Fruit fly (Drosophila melanogaster) whole organism, embryonic: Measurements from ENCODE around the gene elB.
A peak's percentile ranks its signal among the peaks of the same experiment; 100 is the strongest.

Source experiments
- Atf-2 ChIP-seq: fragments of 200-800 bp; sonication (Bioruptor generic); optimal IDR thresholded peaks from 2 replicates; lab custom pipeline; 2016; ENCODE audit warnings: missing biosample characterization, missing genetic modification characterization
- Bdp1 ChIP-seq: fragments of 200-800 bp; sonication (Bioruptor generic); optimal IDR thresholded peaks from 3 replicates; lab custom pipeline; 2016; ENCODE audit warnings: missing biosample characterization, missing genetic modification characterization
- BtbVII ChIP-seq: fragments of 200-800 bp; sonication (Bioruptor generic); optimal IDR thresholded peaks from 3 replicates; lab custom pipeline; 2017; ENCODE audit warnings: missing biosample characterization, mild to moderate bottlenecking, missing genetic modification characterization
- CG11456 ChIP-seq: fragments of 200-800 bp; sonication (Bioruptor generic); IDR thresholded peaks from 3 replicates; pipeline ENCODE4 v1.3.6; 2022; ENCODE audit warnings: missing biosample characterization, missing genetic modification characterization
- CG13123 ChIP-seq: fragments of 200-800 bp; sonication (Bioruptor generic); optimal IDR thresholded peaks from 2 replicates; lab custom pipeline; 2016; ENCODE audit warnings: missing biosample characterization, missing genetic modification characterization
- CG13296 ChIP-seq: fragments of 200-800 bp; sonication (Bioruptor generic); optimal IDR thresholded peaks from 3 replicates; lab custom pipeline; 2018; ENCODE audit warnings: missing biosample characterization, mild to moderate bottlenecking, missing genetic modification characterization
- CG15514 ChIP-seq: fragments of 200-800 bp; sonication (Bioruptor generic); optimal IDR thresholded peaks from 3 replicates; lab custom pipeline; 2017; ENCODE audit warnings: missing biosample characterization, missing genetic modification characterization, mild to moderate bottlenecking, moderate library complexity, missing genetic modification reagents
- CG1647 ChIP-seq: fragments of 200-800 bp; sonication (Bioruptor generic); optimal IDR thresholded peaks from 3 replicates; lab custom pipeline; 2016; ENCODE audit warnings: missing biosample characterization, missing genetic modification characterization
- CG18599 ChIP-seq: fragments of 200-800 bp; sonication (Bioruptor generic); optimal IDR thresholded peaks from 3 replicates; lab custom pipeline; 2017; ENCODE audit warnings: missing biosample characterization, missing genetic modification characterization, mild to moderate bottlenecking, moderate library complexity, missing genetic modification reagents
- CG2199 ChIP-seq: fragments of 200-800 bp; sonication (Bioruptor generic); IDR thresholded peaks from 3 replicates; pipeline ENCODE4 v1.3.6; 2022; ENCODE audit warnings: missing biosample characterization, missing genetic modification characterization
- CG2875 ChIP-seq: fragments of 200-800 bp; sonication (Bioruptor generic); optimal IDR thresholded peaks from 2 replicates; lab custom pipeline; 2017; ENCODE audit warnings: missing biosample characterization, mild to moderate bottlenecking, missing genetic modification characterization, missing genetic modification reagents
- CG31365 ChIP-seq: fragments of 200-800 bp; sonication (Bioruptor generic); optimal IDR thresholded peaks from 2 replicates; lab custom pipeline; 2018; ENCODE audit warnings: missing biosample characterization, mild to moderate bottlenecking, missing genetic modification characterization
- CG3847 ChIP-seq: fragments of 200-800 bp; sonication (Bioruptor generic); IDR thresholded peaks from 2 replicates; pipeline ENCODE4 v1.3.6; 2022; ENCODE audit warnings: missing biosample characterization, missing genetic modification characterization
- CG4707 ChIP-seq: fragments of 200-800 bp; sonication (Bioruptor generic); optimal IDR thresholded peaks from 2 replicates; lab custom pipeline; 2018; ENCODE audit warnings: missing biosample characterization, mild to moderate bottlenecking, missing genetic modification characterization, moderate library complexity
- CG6683 ChIP-seq: fragments of 200-800 bp; sonication (Bioruptor generic); optimal IDR thresholded peaks from 2 replicates; lab custom pipeline; 2017; ENCODE audit warnings: missing biosample characterization, mild to moderate bottlenecking, missing genetic modification characterization, missing genetic modification reagents
- CG7928 ChIP-seq: fragments of 200-800 bp; sonication (Bioruptor generic); optimal IDR thresholded peaks from 2 replicates; lab custom pipeline; 2017; ENCODE audit warnings: missing biosample characterization, mild to moderate bottlenecking, missing genetic modification characterization
- CG7963 ChIP-seq: fragments of 200-800 bp; sonication (Bioruptor generic); IDR thresholded peaks from 3 replicates; pipeline ENCODE4 v1.3.6; 2022; ENCODE audit warnings: missing biosample characterization, missing genetic modification characterization; ENCODE audit not compliant: partially characterized antibody
- CG9215 ChIP-seq: fragments of 200-800 bp; sonication (Bioruptor generic); IDR thresholded peaks from 2 replicates; pipeline ENCODE4 v1.3.6; 2022; ENCODE audit warnings: missing biosample characterization, missing genetic modification characterization
- Fer1 ChIP-seq: fragments of 200-800 bp; sonication (Bioruptor generic); optimal IDR thresholded peaks from 2 replicates; lab custom pipeline; 2017; ENCODE audit warnings: missing biosample characterization, mild to moderate bottlenecking, missing genetic modification characterization
- Hand ChIP-seq: fragments of 200-800 bp; sonication (Bioruptor generic); optimal IDR thresholded peaks from 2 replicates; lab custom pipeline; 2017; ENCODE audit warnings: mild to moderate bottlenecking, missing biosample characterization, missing genetic modification reagents, missing genetic modification characterization
- HmgZ ChIP-seq: fragments of 200-800 bp; sonication (Bioruptor generic); optimal IDR thresholded peaks from 2 replicates; lab custom pipeline; 2018; ENCODE audit warnings: missing biosample characterization, mild to moderate bottlenecking, missing genetic modification characterization
- MESR4 ChIP-seq: fragments of 200-800 bp; sonication (Bioruptor generic); optimal IDR thresholded peaks from 2 replicates; lab custom pipeline; 2018; ENCODE audit warnings: missing biosample characterization, mild to moderate bottlenecking, missing genetic modification characterization, moderate library complexity
- MTF-1 ChIP-seq: fragments of 200-800 bp; sonication (Bioruptor generic); optimal IDR thresholded peaks from 2 replicates; lab custom pipeline; 2018; ENCODE audit warnings: missing biosample characterization, mild to moderate bottlenecking, missing genetic modification characterization, borderline replicate concordance
- Meics ChIP-seq: fragments of 200-800 bp; sonication (Bioruptor generic); optimal IDR thresholded peaks from 2 replicates; lab custom pipeline; 2017; ENCODE audit warnings: missing biosample characterization, mild to moderate bottlenecking, missing genetic modification characterization
- NC2β ChIP-seq: fragments of 200-800 bp; sonication (Bioruptor generic); optimal IDR thresholded peaks from 2 replicates; lab custom pipeline; 2016; ENCODE audit warnings: missing biosample characterization, missing genetic modification characterization
- NFAT ChIP-seq: fragments of 200-800 bp; sonication (Bioruptor generic); IDR thresholded peaks from 2 replicates; pipeline ENCODE4 v1.3.6; 2022; ENCODE audit warnings: missing biosample characterization, missing genetic modification characterization
- NfI ChIP-seq: fragments of 200-800 bp; sonication (Bioruptor generic); optimal IDR thresholded peaks from 3 replicates; lab custom pipeline; 2018; ENCODE audit warnings: missing biosample characterization, mild to moderate bottlenecking, missing genetic modification characterization, moderate library complexity
- Sin3A ChIP-seq: fragments of >200 bp; optimal IDR thresholded peaks from 2 replicates; lab custom pipeline; 2018
- Spps ChIP-seq: fragments of 200-800 bp; sonication (Bioruptor generic); optimal IDR thresholded peaks from 2 replicates; lab custom pipeline; 2018; ENCODE audit warnings: missing biosample characterization, mild to moderate bottlenecking, missing genetic modification characterization
- ac ChIP-seq: fragments of 200-800 bp; sonication (Bioruptor generic); optimal IDR thresholded peaks from 3 replicates; lab custom pipeline; 2017; ENCODE audit warnings: missing biosample characterization, mild to moderate bottlenecking, missing genetic modification characterization
- ase ChIP-seq: fragments of 200-800 bp; sonication (Bioruptor generic); IDR thresholded peaks from 3 replicates; pipeline ENCODE4 v1.3.6; 2022; ENCODE audit warnings: missing biosample characterization, missing genetic modification characterization
- ash1 ChIP-seq: fragments of 200-800 bp; sonication (Bioruptor generic); optimal IDR thresholded peaks from 2 replicates; lab custom pipeline; 2018; ENCODE audit warnings: missing biosample characterization, mild to moderate bottlenecking, missing genetic modification characterization
- dati ChIP-seq: fragments of 200-800 bp; sonication (Bioruptor generic); IDR thresholded peaks from 2 replicates; pipeline ENCODE4 v1.3.6; 2022; ENCODE audit warnings: missing biosample characterization, missing genetic modification characterization
- gce ChIP-seq: fragments of 200-800 bp; sonication (Bioruptor generic); IDR thresholded peaks from 3 replicates; pipeline ENCODE4 v1.3.6; 2022; ENCODE audit warnings: missing biosample characterization, missing genetic modification characterization
- gcm ChIP-seq: fragments of 200-800 bp; sonication (Bioruptor generic); optimal IDR thresholded peaks from 2 replicates; lab custom pipeline; 2019; ENCODE audit warnings: missing biosample characterization, mild to moderate bottlenecking, missing genetic modification characterization, moderate library complexity
- grau ChIP-seq: fragments of 200-800 bp; optimal IDR thresholded peaks from 3 replicates; lab custom pipeline; 2019; ENCODE audit warnings: missing biosample characterization, mild to moderate bottlenecking, missing genetic modification characterization, moderate library complexity
- gsb ChIP-seq: fragments of 200-800 bp; sonication (Bioruptor generic); IDR thresholded peaks from 2 replicates; pipeline ENCODE4 v1.3.6; 2022; ENCODE audit warnings: missing biosample characterization, missing genetic modification characterization
- lab ChIP-seq: fragments of 200-800 bp; sonication (Bioruptor generic); optimal IDR thresholded peaks from 3 replicates; lab custom pipeline; 2017; ENCODE audit warnings: missing biosample characterization, missing genetic modification characterization, mild to moderate bottlenecking, moderate library complexity, missing genetic modification reagents
- maf-S ChIP-seq: fragments of 200-800 bp; sonication (Bioruptor generic); optimal IDR thresholded peaks from 2 replicates; lab custom pipeline; 2016; ENCODE audit warnings: missing biosample characterization, missing genetic modification characterization
- oc ChIP-seq: fragments of 200-800 bp; sonication (Bioruptor generic); optimal IDR thresholded peaks from 2 replicates; lab custom pipeline; 2018; ENCODE audit warnings: missing biosample characterization, mild to moderate bottlenecking, missing genetic modification characterization, moderate library complexity
- pan ChIP-seq, 4 experiments: fragments of >200 bp in 3 of 4; fragments of 200-800 bp in 1 of 4; sonication (Bioruptor generic) in 1 of 4; optimal IDR thresholded peaks in 3 of 4; IDR thresholded peaks in 1 of 4; 2 replicates each; pipeline versions ENCODE4 v1.3.6 to Lab custom; 2017 to 2022; ENCODE audit warnings: missing biosample characterization in 2 of 4, missing genetic modification characterization in 2 of 4, mixed read lengths in 1 of 4
- pb ChIP-seq: fragments of 200-800 bp; sonication (Bioruptor generic); optimal IDR thresholded peaks from 3 replicates; lab custom pipeline; 2016; ENCODE audit warnings: missing biosample characterization, missing genetic modification characterization
- prd ChIP-seq, 3 experiments: fragments of >200 bp in 2 of 3; fragments of 200-800 bp in 1 of 3; sonication (Bioruptor generic) in 1 of 3; optimal IDR thresholded peaks in 2 of 3; IDR thresholded peaks in 1 of 3; 2 replicates in 2 of 3; 3 replicates in 1 of 3; pipeline versions ENCODE4 v1.3.6 to Lab custom; 2017 to 2022; ENCODE audit warnings: missing biosample characterization in 1 of 3, missing genetic modification characterization in 1 of 3
- ranshi ChIP-seq: fragments of 200-800 bp; sonication (Bioruptor generic); IDR thresholded peaks from 2 replicates; pipeline ENCODE4 v1.3.6; 2022; ENCODE audit warnings: missing biosample characterization, missing genetic modification characterization
- sc ChIP-seq, 3 experiments: fragments of >200 bp in 2 of 3; fragments of 200-800 bp in 1 of 3; sonication (Bioruptor generic) in 1 of 3; optimal IDR thresholded peaks; 2 replicates in 2 of 3; 3 replicates in 1 of 3; lab custom pipeline; 2017; ENCODE audit warnings: mild to moderate bottlenecking in 1 of 3, missing biosample characterization in 1 of 3, missing genetic modification characterization in 1 of 3, missing genetic modification reagents in 1 of 3
- slp2 ChIP-seq: fragments of 200-800 bp; sonication (Bioruptor generic); optimal IDR thresholded peaks from 2 replicates; lab custom pipeline; 2016; ENCODE audit warnings: missing biosample characterization, missing genetic modification characterization
- sqz ChIP-seq: fragments of 200-800 bp; sonication (Bioruptor generic); optimal IDR thresholded peaks from 3 replicates; lab custom pipeline; 2018; ENCODE audit warnings: missing biosample characterization, mild to moderate bottlenecking, missing genetic modification characterization
- tio ChIP-seq: fragments of 200-800 bp; sonication (Bioruptor generic); optimal IDR thresholded peaks from 2 replicates; lab custom pipeline; 2017; ENCODE audit warnings: missing biosample characterization, missing genetic modification characterization, inconsistent platforms
- tup ChIP-seq: fragments of 200-800 bp; sonication (Bioruptor generic); optimal IDR thresholded peaks from 2 replicates; lab custom pipeline; 2016; ENCODE audit warnings: missing biosample characterization, mild to moderate bottlenecking, missing genetic modification characterization, moderate library complexity

Gene elB

DNA sequence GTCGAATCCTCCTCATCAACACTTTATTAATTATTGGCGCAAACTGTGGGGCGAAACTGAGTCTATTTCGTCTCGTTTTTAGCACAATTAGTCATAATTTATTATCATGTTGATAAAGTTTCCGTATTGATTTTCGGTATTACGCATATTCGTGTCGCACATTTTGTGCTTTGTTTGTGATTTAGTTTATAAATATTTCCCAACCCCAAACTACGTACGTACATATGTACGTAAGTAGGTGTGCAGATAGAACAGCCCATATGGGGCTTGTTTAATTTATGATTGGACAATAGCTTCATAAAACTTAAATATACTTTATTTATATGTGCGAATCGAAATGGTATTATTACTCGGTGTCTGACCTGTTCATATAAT is 14.3 kb downstream of the elB start (continued):
- TF ChIP-seq CG4707 (GFP tag; lab: Kevin White, UChicago) (no peak), CG7928 (peak; percentile 20), CG13296 (GFP tag; lab: Kevin White, UChicago) (peak; percentile 2), CG9215 (GFP tag; lab: Robert Waterston, UW) (no peak), CG31365 (tag; lab: Kevin White, UChicago) (peak; percentile 20), gce (0 out of 3 replicates have a peak, but pooled peaks have one; percentile 5), Meics (peak; percentile 9), NfI (no peak), CG18599 (peak; percentile 19), prd (optimal IDR thresholded peaks at IDR 0.05; lab: Kevin White, UChicago) (no peak), prd (GFP tag; IDR thresholded peaks at IDR 0.05; lab: Robert Waterston, UW) (0 out of 3 replicates have a peak, but pooled peaks have one; percentile 1), Atf-2 (no peak), ac (GFP tag; lab: Kevin White, UChicago) (no peak), CG11456 (GFP tag; lab: Robert Waterston, UW) (no peak), dati (GFP tag; lab: Robert Waterston, UW) (no peak), CG15514 (GFP tag; lab: Kevin White, UChicago) (peak; percentile 47), Bdp1 (no peak), ash1 (GFP tag; lab: Kevin White, UChicago) (no peak), NFAT (GFP tag; lab: Robert Waterston, UW) (no peak), HmgZ (tag; lab: Kevin White, UChicago) (no peak), pb (GFP tag; lab: Kevin White, UChicago) (no peak), Hand (GFP tag; lab: Kevin White, UChicago) (no peak), MTF-1 (GFP tag; lab: Kevin White, UChicago) (peak; percentile 45), sc (optimal IDR thresholded peaks at IDR 0.05; lab: Kevin White, UChicago) (no peak), sc (GFP tag; optimal IDR thresholded peaks at IDR 0.05; lab: Kevin White, UChicago) (no peak), tup (GFP tag; lab: Kevin White, UChicago) (no peak), gcm (GFP tag; lab: Kevin White, UChicago) (no peak), CG2875 (peak; percentile 30), CG7963 (GFP tag; lab: Robert Waterston, UW) (no peak), CG6683 (GFP tag; lab: Kevin White, UChicago) (no peak), Spps (tag; lab: Kevin White, UChicago) (no peak), Sin3A (lab: Kevin White, UChicago) (no peak), lab (GFP tag; lab: Kevin White, UChicago) (peak; percentile 56), gsb (peak; percentile 24; the same call in 1 of the 2 replicates), BtbVII (peak; percentile 23), grau (tag; lab: Kevin White, UChicago) (no peak), CG13123 (no peak), slp2 (GFP tag; lab: Kevin White, UChicago) (no peak), NC2β (GFP tag; lab: Kevin White, UChicago) (no peak), ase (no peak), maf-S (GFP tag; lab: Kevin White, UChicago) (no peak), tio (GFP tag; lab: Kevin White, UChicago) (no peak), CG1647 (GFP tag; lab: Kevin White, UChicago) (no peak), ranshi (GFP tag; lab: Robert Waterston, UW) (no peak), MESR4 (GFP tag; lab: Kevin White, UChicago) (no peak), Fer1 (GFP tag; lab: Kevin White, UChicago) (peak; percentile 4), CG3847 (GFP tag; lab: Robert Waterston, UW) (no peak), CG2199 (GFP tag; lab: Robert Waterston, UW) (no peak), pan (optimal IDR thresholded peaks at IDR 0.05; lab: Kevin White, UChicago) (no peak), pan (GFP tag; optimal IDR thresholded peaks at IDR 0.05 in 1 of 2, IDR thresholded peaks at IDR 0.05 in 1 of 2) (peak in 1 of 2 experiments; percentile 52), sqz (no peak), oc (tag; lab: Kevin White, UChicago) (no peak)
